Fruit fly (Drosophila melanogaster): ENCODE results near the gene Cp7Fa.

DNA sequence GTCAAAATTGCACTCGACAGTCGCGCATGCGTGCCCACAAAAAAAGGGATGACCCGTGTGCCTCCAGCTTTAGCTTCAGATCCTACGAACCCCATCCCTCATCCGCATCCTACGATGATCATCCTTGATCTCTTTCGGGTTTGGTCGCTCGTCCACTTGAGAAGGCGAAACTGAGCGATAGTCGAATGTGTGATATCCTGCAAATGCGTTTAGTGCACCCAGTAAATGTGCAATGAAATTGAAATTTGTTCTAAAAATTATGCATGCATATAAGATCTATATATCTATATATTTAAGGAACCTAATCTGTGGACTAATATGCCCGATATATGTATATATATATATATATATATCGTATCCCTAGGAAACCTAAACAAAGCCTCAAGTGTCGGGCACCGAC, 26.4 kb upstream of the Cp7Fa start:
- TF ChIP-seq CG12605 (GFP tag; IDR thresholded peaks at IDR 0.05) (no peak), D1 (tag; optimal IDR thresholded peaks at IDR 0.05) (no peak), CG14655 (GFP tag; optimal IDR thresholded peaks at IDR 0.05) (no peak), Snoo (tag; optimal IDR thresholded peaks at IDR 0.05) (no peak), CG8159 (tag; optimal IDR thresholded peaks at IDR 0.05) (no peak), rn (GFP tag; IDR thresholded peaks at IDR 0.05) (no peak), CG34367 (tag; optimal IDR thresholded peaks at IDR 0.05) (no peak), CG15710 (tag; optimal IDR thresholded peaks at IDR 0.05) (no peak), CG9948 (tag; optimal IDR thresholded peaks at IDR 0.05) (no peak), EcR (GFP tag; optimal IDR thresholded peaks at IDR 0.05) (no peak), Pif1A (GFP tag; optimal IDR thresholded peaks at IDR 0.05) (no peak), CG32121 (GFP tag; IDR thresholded peaks at IDR 0.05) (no peak), CG13204 (GFP tag; optimal IDR thresholded peaks at IDR 0.05) (no peak)

Data from whole organism, pupa.